Worm (Caenorhabditis elegans) whole organism, L4 larva: ENCODE measurements around the gene C04A2.15.

ENCODE experiments used
- F10B5.3 ChIP-seq: sonication (generic microtip); optimal IDR thresholded peaks from 2 replicates; lab custom pipeline; 2016; ENCODE audit warnings: mild to moderate bottlenecking, missing genetic modification characterization, missing compliant biosample characterization
- T20F7.1 ChIP-seq: fragments of 200-800 bp; sonication (Bioruptor generic); optimal IDR thresholded peaks from 2 replicates; lab custom pipeline; 2018; ENCODE audit warnings: mild to moderate bottlenecking, missing genetic modification characterization, missing compliant biosample characterization
- Y48G9A.11 ChIP-seq: fragments of 200-800 bp; sonication (Bioruptor generic); IDR thresholded peaks from 2 replicates; pipeline ENCODE4 v1.3.6; 2022; ENCODE audit warnings: missing genetic modification reagents, missing genetic modification characterization, missing compliant biosample characterization
- Y5F2A.4 ChIP-seq: fragments of 200-800 bp; sonication (Bioruptor generic); optimal IDR thresholded peaks from 2 replicates; lab custom pipeline; 2018; ENCODE audit warnings: mild to moderate bottlenecking, missing genetic modification characterization, missing compliant biosample characterization
- ZK337.2 ChIP-seq: fragments of 200-800 bp; sonication (Bioruptor generic); IDR thresholded peaks from 2 replicates; pipeline ENCODE4 v1.3.6; 2022; ENCODE audit warnings: missing genetic modification reagents, missing genetic modification characterization, missing compliant biosample characterization
- aha-1 ChIP-seq: fragments of 150-350 bp; peaks from one replicate; lab custom pipeline; 2014; ENCODE audit warnings: missing biosample characterization, missing genetic modification characterization
- aly-2 ChIP-seq: sonication (generic microtip); optimal IDR thresholded peaks from 2 replicates; lab custom pipeline; 2018; ENCODE audit warnings: missing biosample characterization, missing genetic modification characterization
- arid-1 ChIP-seq: fragments of 200-800 bp; sonication (Bioruptor generic); conservative IDR thresholded peaks from 2 replicates; pipeline ENCODE4 v1.3.6; 2022; ENCODE audit warnings: missing genetic modification reagents, missing genetic modification characterization, missing compliant biosample characterization
- ceh-20 ChIP-seq: fragments of 200-800 bp; sonication (Bioruptor generic); IDR thresholded peaks from 2 replicates; pipeline ENCODE4 v1.3.6; 2022; ENCODE audit warnings: missing genetic modification reagents, missing genetic modification characterization, missing compliant biosample characterization
- ceh-28 ChIP-seq: fragments of 150-350 bp; optimal IDR thresholded peaks from 2 replicates; lab custom pipeline; 2014; ENCODE audit warnings: missing biosample characterization, missing genetic modification reagents, missing genetic modification characterization
- ceh-62 ChIP-seq: sonication (generic microtip); optimal IDR thresholded peaks from 2 replicates; lab custom pipeline; 2017; ENCODE audit warnings: missing biosample characterization, missing genetic modification characterization
- ces-1 ChIP-seq: fragments of 150-350 bp; sonication (generic microtip); optimal IDR thresholded peaks from 4 replicates; lab custom pipeline; 2014; ENCODE audit warnings: missing biosample characterization, missing genetic modification reagents, missing genetic modification characterization
- cey-2 ChIP-seq: sonication (generic microtip); optimal IDR thresholded peaks from 3 replicates; lab custom pipeline; 2017; ENCODE audit warnings: missing genetic modification characterization, mild to moderate bottlenecking, missing compliant biosample characterization, antibody characterized with exemption, borderline replicate concordance; ENCODE audit not compliant: insufficient read depth
- ctbp-1 ChIP-seq: fragments of 200-800 bp; sonication (Bioruptor generic); IDR thresholded peaks from 2 replicates; pipeline ENCODE4 v1.3.6; 2022; ENCODE audit warnings: missing genetic modification reagents, missing genetic modification characterization, missing compliant biosample characterization
- daf-16 ChIP-seq, 3 experiments: sonication (generic microtip); optimal IDR thresholded peaks; 2 replicates each; lab custom pipeline; 2016 to 2017; ENCODE audit warnings: missing genetic modification characterization in 3 of 3, missing genetic modification reagents in 3 of 3, mild to moderate bottlenecking in 2 of 3, missing compliant biosample characterization in 2 of 3, missing biosample characterization in 1 of 3, moderate library complexity in 1 of 3
- daf-19 ChIP-seq: fragments of 200-800 bp; sonication (Bioruptor generic); conservative IDR thresholded peaks from 2 replicates; pipeline ENCODE4 v1.3.6; 2022; ENCODE audit warnings: missing genetic modification characterization, missing compliant biosample characterization
- dmd-9 ChIP-seq: fragments of 200-800 bp; sonication (Bioruptor generic); IDR thresholded peaks from 2 replicates; pipeline ENCODE4 v1.3.6; 2022; ENCODE audit warnings: missing genetic modification reagents, missing genetic modification characterization, missing compliant biosample characterization
- dpl-1 ChIP-seq: fragments of 150-350 bp; optimal IDR thresholded peaks from 2 replicates; lab custom pipeline; 2014; ENCODE audit warnings: missing biosample characterization, missing genetic modification reagents, missing genetic modification characterization
- duxl-1 ChIP-seq: sonication (generic microtip); optimal IDR thresholded peaks from 2 replicates; lab custom pipeline; 2016; ENCODE audit warnings: mild to moderate bottlenecking, missing genetic modification characterization, moderate library complexity, missing compliant biosample characterization; ENCODE audit not compliant: poor library complexity
- dve-1 ChIP-seq: sonication (generic microtip); optimal IDR thresholded peaks from 2 replicates; lab custom pipeline; 2017; ENCODE audit warnings: antibody characterized with exemption, mild to moderate bottlenecking, missing genetic modification characterization, missing compliant biosample characterization; ENCODE audit not compliant: insufficient read depth
- egl-27 ChIP-seq: sonication (generic microtip); optimal IDR thresholded peaks from 3 replicates; lab custom pipeline; 2017; ENCODE audit warnings: missing biosample characterization, missing genetic modification reagents, missing genetic modification characterization
- egl-43 ChIP-seq: fragments of 200-800 bp; sonication (Bioruptor generic); IDR thresholded peaks from 2 replicates; pipeline ENCODE4 v1.3.6; 2022; ENCODE audit warnings: missing genetic modification reagents, missing genetic modification characterization, missing compliant biosample characterization
- gei-8 ChIP-seq: fragments of 200-800 bp; sonication (Bioruptor generic); optimal IDR thresholded peaks from 2 replicates; lab custom pipeline; 2018; ENCODE audit warnings: mild to moderate bottlenecking, missing genetic modification characterization, missing compliant biosample characterization
- hif-1 ChIP-seq, 2 experiments: sonication (generic microtip); optimal IDR thresholded peaks; 2 replicates each; lab custom pipeline; 2016 to 2017; ENCODE audit warnings: missing compliant biosample characterization in 2 of 2, missing genetic modification characterization in 2 of 2, missing genetic modification reagents in 2 of 2, missing genotype in 2 of 2, mild to moderate bottlenecking in 1 of 2
- hlh-30 ChIP-seq: sonication (generic microtip); optimal IDR thresholded peaks from 2 replicates; lab custom pipeline; 2017; ENCODE audit warnings: antibody characterized with exemption, mild to moderate bottlenecking, missing genetic modification characterization, missing compliant biosample characterization; ENCODE audit not compliant: insufficient read depth
- hmg-1.1 ChIP-seq: fragments of 200-800 bp; sonication (Bioruptor generic); IDR thresholded peaks from 2 replicates; pipeline ENCODE4 v1.3.6; 2022; ENCODE audit warnings: missing genetic modification reagents, missing genetic modification characterization, missing compliant biosample characterization
- lin-1 ChIP-seq: fragments of 200-800 bp; sonication (Bioruptor generic); IDR thresholded peaks from 2 replicates; pipeline ENCODE4 v1.3.6; 2022; ENCODE audit warnings: missing genetic modification reagents, missing genetic modification characterization, missing compliant biosample characterization
- madf-5 ChIP-seq, 2 experiments: fragments of 200-800 bp; sonication (Bioruptor generic); IDR thresholded peaks; 2 replicates each; pipeline ENCODE4 v1.3.6; 2022; ENCODE audit warnings: missing compliant biosample characterization in 2 of 2, missing genetic modification characterization in 2 of 2
- mdt-29 ChIP-seq: fragments of 200-800 bp; sonication (Bioruptor generic); IDR thresholded peaks from 2 replicates; pipeline ENCODE4 v1.3.6; 2022; ENCODE audit warnings: missing genetic modification reagents, missing genetic modification characterization, missing compliant biosample characterization
- mep-1 ChIP-seq: fragments of 150-350 bp; sonication (generic microtip); optimal IDR thresholded peaks from 3 replicates; lab custom pipeline; 2014; ENCODE audit warnings: missing biosample characterization, missing genetic modification characterization
- mes-2 ChIP-seq: sonication (generic microtip); optimal IDR thresholded peaks from 2 replicates; lab custom pipeline; 2016; ENCODE audit warnings: missing genotype, mild to moderate bottlenecking, missing genetic modification characterization, missing compliant biosample characterization; ENCODE audit not compliant: poor library complexity, severe bottlenecking
- mxl-3 ChIP-seq: fragments of 200-800 bp; sonication (Bioruptor generic); optimal IDR thresholded peaks from 2 replicates; lab custom pipeline; 2018; ENCODE audit warnings: mild to moderate bottlenecking, missing genetic modification characterization, missing compliant biosample characterization
- nhr-10 ChIP-seq: fragments of 150-350 bp; optimal IDR thresholded peaks from 2 replicates; lab custom pipeline; 2014; ENCODE audit warnings: missing biosample characterization, missing genetic modification characterization
- nhr-102 ChIP-seq: sonication (generic microtip); optimal IDR thresholded peaks from 2 replicates; lab custom pipeline; 2016; ENCODE audit warnings: mild to moderate bottlenecking, missing genetic modification characterization, moderate library complexity, missing compliant biosample characterization
- nhr-11 ChIP-seq: fragments of 150-350 bp; optimal IDR thresholded peaks from 2 replicates; lab custom pipeline; 2014; ENCODE audit warnings: missing biosample characterization, missing genetic modification characterization
- nhr-28 ChIP-seq: fragments of 150-350 bp; optimal IDR thresholded peaks from 2 replicates; lab custom pipeline; 2014; ENCODE audit warnings: missing biosample characterization, missing genetic modification characterization
- nhr-41 ChIP-seq: fragments of 200-800 bp; sonication (Bioruptor generic); IDR thresholded peaks from 2 replicates; pipeline ENCODE4 v1.3.6; 2022; ENCODE audit warnings: missing genetic modification reagents, missing genetic modification characterization, missing compliant biosample characterization
- nhr-6 ChIP-seq: fragments of 150-350 bp; optimal IDR thresholded peaks from 2 replicates; lab custom pipeline; 2014; ENCODE audit warnings: missing biosample characterization, missing genetic modification characterization
- pha-4 ChIP-seq, 2 experiments: fragments of 150-350 bp in 1 of 2; fragments of 200-800 bp in 1 of 2; sonication (Bioruptor generic) in 1 of 2; IDR thresholded peaks in 1 of 2; optimal IDR thresholded peaks in 1 of 2; 2 replicates each; pipeline versions ENCODE4 v1.3.6 to Lab custom; 2014 to 2022; ENCODE audit warnings: missing genetic modification characterization in 2 of 2, missing genetic modification reagents in 2 of 2, missing biosample characterization in 1 of 2, missing compliant biosample characterization in 1 of 2
- set-16 ChIP-seq: fragments of 200-800 bp; sonication (Bioruptor generic); IDR thresholded peaks from 2 replicates; pipeline ENCODE4 v1.3.6; 2022; ENCODE audit warnings: missing genetic modification reagents, missing genetic modification characterization, missing compliant biosample characterization
- spr-3 ChIP-seq: fragments of 200-800 bp; sonication (Bioruptor generic); optimal IDR thresholded peaks from 2 replicates; lab custom pipeline; 2018; ENCODE audit warnings: mild to moderate bottlenecking, missing genetic modification characterization, missing compliant biosample characterization
- unc-39 ChIP-seq: sonication (generic microtip); optimal IDR thresholded peaks from 2 replicates; lab custom pipeline; 2017; ENCODE audit warnings: missing biosample characterization, missing genetic modification characterization
- unc-62 ChIP-seq, 3 experiments: fragments of 150-350 bp in 1 of 3; sonication (generic microtip); optimal IDR thresholded peaks in 2 of 3; peaks in 1 of 3; 1 replicate in 1 of 3; 2 replicates in 2 of 3; lab custom pipeline; 2014 to 2017; ENCODE audit warnings: missing biosample characterization in 3 of 3, missing genetic modification characterization in 3 of 3, missing genetic modification reagents in 3 of 3, missing genotype in 1 of 3
- zag-1 ChIP-seq: fragments of 150-350 bp; optimal IDR thresholded peaks from 2 replicates; lab custom pipeline; 2014; ENCODE audit warnings: missing biosample characterization, missing genetic modification characterization
- zfp-3 ChIP-seq: fragments of 200-800 bp; sonication (Bioruptor generic); conservative IDR thresholded peaks from 2 replicates; pipeline ENCODE4 v1.3.6; 2022; ENCODE audit warnings: missing genetic modification reagents, missing genetic modification characterization, missing compliant biosample characterization
- zip-11 ChIP-seq: fragments of 200-800 bp; sonication (Bioruptor generic); IDR thresholded peaks from 2 replicates; pipeline ENCODE4 v1.3.6; 2022; ENCODE audit warnings: missing genetic modification characterization, missing compliant biosample characterization
- ztf-11 ChIP-seq: fragments of 150-350 bp; optimal IDR thresholded peaks from 2 replicates; lab custom pipeline; 2014; ENCODE audit warnings: missing biosample characterization, missing genetic modification characterization
- ztf-7 ChIP-seq: fragments of 150-350 bp; optimal IDR thresholded peaks from 2 replicates; lab custom pipeline; 2014; ENCODE audit warnings: missing biosample characterization, missing genetic modification characterization

Gene C04A2.15

ce11 chrII:6842651-6843118 lies 9.4 kb upstream of the C04A2.15 start:
- no peak for TF ChIP-seq ces-1
- peak; percentile 97 for TF ChIP-seq aha-1 (tag; lab: Kevin White, UChicago)
- peak; percentile 28 to 85 for TF ChIP-seq daf-16 (GFP tag; optimal IDR thresholded peaks at IDR 0.05; lab: Kevin White, UChicago)
- TF ChIP-seq daf-16 (tag; optimal IDR thresholded peaks at IDR 0.05; lab: Kevin White, UChicago) = peak; percentile 93
- peak; percentile 96 for TF ChIP-seq lin-1
- peak; percentile 1 for TF ChIP-seq duxl-1 (tag; lab: Kevin White, UChicago)
- TF ChIP-seq F10B5.3 (tag; lab: Kevin White, UChicago) = no peak
- TF ChIP-seq mes-2 (tag; lab: Kevin White, UChicago) = peak; percentile 69
- no peak for TF ChIP-seq Y5F2A.4 (GFP tag; lab: Kevin White, UChicago)
- no peak for TF ChIP-seq ztf-7 (tag; lab: Kevin White, UChicago)
- peak; percentile 71 for TF ChIP-seq pha-4 (GFP tag; IDR thresholded peaks at IDR 0.05; lab: Robert Waterston, UW)
- TF ChIP-seq pha-4 (tag; optimal IDR thresholded peaks at IDR 0.05; lab: Kevin White, UChicago) = no peak
- TF ChIP-seq aly-2 (tag; lab: Kevin White, UChicago) = no peak
- TF ChIP-seq dpl-1 (GFP tag; lab: Kevin White, UChicago) = peak; percentile 11
- peak; percentile 72 for TF ChIP-seq gei-8 (GFP tag; lab: Kevin White, UChicago)
- TF ChIP-seq hmg-1.1 (GFP tag; lab: Robert Waterston, UW) = 0 out of 2 replicates have a peak, but pooled peaks have one; percentile 33
- TF ChIP-seq nhr-11 = peak; percentile 9
- TF ChIP-seq nhr-102 (tag; lab: Kevin White, UChicago) = peak; percentile 95
- TF ChIP-seq Y48G9A.11 (GFP tag; lab: Robert Waterston, UW) = no peak
- no peak for TF ChIP-seq unc-39 (tag; lab: Kevin White, UChicago)
- no peak for TF ChIP-seq zip-11 (GFP tag; lab: Robert Waterston, UW)
- peak; percentile 94 for TF ChIP-seq cey-2 (tag; lab: Kevin White, UChicago)
- peak; percentile 43; the same call in 1 of the 2 replicates for TF ChIP-seq set-16 (GFP tag; lab: Robert Waterston, UW)
- TF ChIP-seq T20F7.1 = peak; percentile 78
- peak; percentile 67 for TF ChIP-seq ceh-28 (tag; lab: Kevin White, UChicago)
- TF ChIP-seq arid-1 (GFP tag; lab: Robert Waterston, UW) = peak; percentile 75; the same call in 1 of the 2 replicates
- peak; percentile 98 for TF ChIP-seq dve-1 (tag; lab: Kevin White, UChicago)
- TF ChIP-seq egl-27 (tag; lab: Kevin White, UChicago) = peak; percentile 96
- peak; percentile 97 for TF ChIP-seq hlh-30 (tag; lab: Kevin White, UChicago)
- peak; percentile 92 for TF ChIP-seq nhr-10
- TF ChIP-seq mep-1 (tag; lab: Kevin White, UChicago) = peak; percentile 84
- peak; percentile 60; the same call in 1 of the 2 replicates for TF ChIP-seq ctbp-1
- peak in 1 of 2 experiments; percentile 99 for TF ChIP-seq unc-62 (GFP tag; optimal IDR thresholded peaks at IDR 0.05 in 1 of 2; lab: Kevin White, UChicago)
- TF ChIP-seq unc-62 (tag; optimal IDR thresholded peaks at IDR 0.05; lab: Kevin White, UChicago) = no peak
- no peak for TF ChIP-seq daf-19 (GFP tag; lab: Robert Waterston, UW)
- TF ChIP-seq mxl-3 = peak; percentile 94
- no peak for TF ChIP-seq madf-5 (GFP tag; IDR thresholded peaks at IDR 0.05; lab: Robert Waterston, UW)
- peak; percentile 99 for TF ChIP-seq nhr-28 (tag; lab: Kevin White, UChicago)
- TF ChIP-seq zfp-3 (GFP tag; lab: Robert Waterston, UW) = 0 out of 2 replicates have a peak, but pooled peaks have one; percentile 49
- TF ChIP-seq ceh-20 (GFP tag; lab: Robert Waterston, UW) = peak; percentile 89
- no peak for TF ChIP-seq zag-1
- no peak for TF ChIP-seq dmd-9 (GFP tag; lab: Robert Waterston, UW)
- no peak for TF ChIP-seq hif-1 (tag; optimal IDR thresholded peaks at IDR 0.05; lab: Kevin White, UChicago)
- no peak for TF ChIP-seq spr-3 (GFP tag; lab: Kevin White, UChicago)
- TF ChIP-seq ceh-62 = no peak
- TF ChIP-seq ZK337.2 (GFP tag; lab: Robert Waterston, UW) = no peak
- TF ChIP-seq egl-43 (GFP tag; lab: Robert Waterston, UW) = no peak
- no peak for TF ChIP-seq ztf-11
- TF ChIP-seq nhr-6 (tag; lab: Kevin White, UChicago) = peak; percentile 96
- no peak for TF ChIP-seq mdt-29
- TF ChIP-seq nhr-41 (GFP tag; lab: Robert Waterston, UW) = peak; percentile 94
